Worm (Caenorhabditis elegans): Measurements from ENCODE around the gene ceh-7.

DNA sequence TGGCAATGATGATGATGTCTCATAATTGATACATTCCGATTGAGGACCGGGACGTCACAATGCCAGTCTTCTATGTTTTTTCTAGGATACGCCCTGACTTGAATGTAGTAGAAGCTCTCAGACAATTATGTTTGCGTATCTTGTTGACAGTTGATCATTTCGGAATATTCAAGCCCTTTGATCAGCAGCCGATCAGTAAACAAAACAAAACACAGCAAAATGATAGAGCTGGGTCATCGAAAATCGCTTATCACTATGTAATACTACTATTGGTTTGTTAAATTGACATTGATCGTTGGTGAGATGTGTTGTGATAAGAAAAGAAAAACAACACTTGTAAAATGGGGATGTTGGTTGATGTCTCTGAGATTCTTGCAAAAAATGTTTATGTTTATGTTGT is 34.6 kb upstream of the ceh-7 start:
- no peak for TF ChIP-seq lin-38 (GFP tag; IDR thresholded peaks at IDR 0.05)
- no peak for TF ChIP-seq lin-39 (tag; optimal IDR thresholded peaks at IDR 0.05)
- TF ChIP-seq lin-13 (GFP tag; optimal IDR thresholded peaks at IDR 0.05): no peak
- no peak for TF ChIP-seq mep-1 (tag; optimal IDR thresholded peaks at IDR 0.05)
- no peak for TF ChIP-seq ctbp-1 (GFP tag; IDR thresholded peaks at IDR 0.05)
- TF ChIP-seq skn-1 (tag; optimal IDR thresholded peaks at IDR 0.05): no peak
- TF ChIP-seq F26F4.8 (GFP tag; conservative IDR thresholded peaks at IDR 0.05): no peak
- TF ChIP-seq pha-4 (GFP tag; IDR thresholded peaks at IDR 0.05): no peak
- TF ChIP-seq pha-4 (tag; optimal IDR thresholded peaks at IDR 0.05): no peak
- TF ChIP-seq R02D3.7 (tag; optimal IDR thresholded peaks at IDR 0.05): no peak
- no peak for TF ChIP-seq snpc-4 (tag; optimal IDR thresholded peaks at IDR 0.05)
- no peak for TF ChIP-seq ZK546.5 (tag; optimal IDR thresholded peaks at IDR 0.05)
